Fruit fly (Drosophila melanogaster): Measurements from ENCODE around the gene Jhbp6.

The Jhbp6 gene

dm6 chr3L:22652425-22652824, 17.3 kb upstream of the Jhbp6 start, which contains the start of gene CG33772:
CG33772 (minus strand) TSS chr3L:22652525.
- TF ChIP-seq Abd-B (GFP tag; optimal IDR thresholded peaks at IDR 0.05) (no peak), brk (GFP tag; optimal IDR thresholded peaks at IDR 0.05) (no peak), Vsx2 (GFP tag; optimal IDR thresholded peaks at IDR 0.05; ENCODE audit: partially characterized antibody) (no peak), h (GFP tag; optimal IDR thresholded peaks at IDR 0.05) (no peak), tai (GFP tag; optimal IDR thresholded peaks at IDR 0.05) (no peak), pan (optimal IDR thresholded peaks at IDR 0.05) (no peak), Myc (optimal IDR thresholded peaks at IDR 0.05) (no peak)

- TF ChIP-seq foxo (GFP tag; optimal IDR thresholded peaks at IDR 0.05): peak in 1 of 2 experiments; percentile 8
- peak; percentile 27 for TF ChIP-seq HLH106 (tag; optimal IDR thresholded peaks at IDR 0.05)
- TF ChIP-seq woc (GFP tag; optimal IDR thresholded peaks at IDR 0.05): no peak
- TF ChIP-seq ey (GFP tag; optimal IDR thresholded peaks at IDR 0.05): peak; percentile 44
- TF ChIP-seq GATAd (GFP tag; optimal IDR thresholded peaks at IDR 0.05): no peak
- TF ChIP-seq Mio (GFP tag; optimal IDR thresholded peaks at IDR 0.05): no peak
- peak; percentile 11 for TF ChIP-seq OdsH (GFP tag; optimal IDR thresholded peaks at IDR 0.05)
- TF ChIP-seq CG9705 (GFP tag; optimal IDR thresholded peaks at IDR 0.05): no peak
- peak; percentile 49 for TF ChIP-seq rgr (GFP tag; optimal IDR thresholded peaks at IDR 0.05)
- TF ChIP-seq h (GFP tag; optimal IDR thresholded peaks at IDR 0.05): peak; percentile 46
- TF ChIP-seq Sp1 (GFP tag; optimal IDR thresholded peaks at IDR 0.05): peak; percentile 1
- TF ChIP-seq fru (GFP tag; optimal IDR thresholded peaks at IDR 0.05): peak; percentile 25
Observed at dm6 chr3L:22665110-22665509, 4.6 kb upstream of the Jhbp6 start.

- TF ChIP-seq Hnf4 (GFP tag; optimal IDR thresholded peaks at IDR 0.05) (no peak), brk (GFP tag; optimal IDR thresholded peaks at IDR 0.05) (no peak), usp (GFP tag; optimal IDR thresholded peaks at IDR 0.05) (no peak), Myc (optimal IDR thresholded peaks at IDR 0.05) (no peak), CG32264 (GFP tag; optimal IDR thresholded peaks at IDR 0.05) (no peak), Rel (GFP tag; optimal IDR thresholded peaks at IDR 0.05) (no peak), Rel (tag; optimal IDR thresholded peaks at IDR 0.05) (no peak), foxo (GFP tag; optimal IDR thresholded peaks at IDR 0.05) (no peak), dsf (GFP tag; optimal IDR thresholded peaks at IDR 0.05; ENCODE audit: borderline replicate concordance) (no peak), Hr78 (GFP tag; optimal IDR thresholded peaks at IDR 0.05) (no peak), rgr (GFP tag; optimal IDR thresholded peaks at IDR 0.05) (no peak), fru (GFP tag; optimal IDR thresholded peaks at IDR 0.05) (no peak), Hr83 (GFP tag; optimal IDR thresholded peaks at IDR 0.05; ENCODE audit: poor library complexity, severe bottlenecking) (no peak), HLH106 (tag; optimal IDR thresholded peaks at IDR 0.05) (no peak), dl (GFP tag; optimal IDR thresholded peaks at IDR 0.05; ENCODE audit: insufficient read depth in 1 of 2, partially characterized antibody in 2 of 2) (no peak), lola (GFP tag; optimal IDR thresholded peaks at IDR 0.05) (no peak), sv (GFP tag; optimal IDR thresholded peaks at IDR 0.05) (no peak), pan (optimal IDR thresholded peaks at IDR 0.05) (no peak), h (GFP tag; optimal IDR thresholded peaks at IDR 0.05) (no peak), ey (GFP tag; optimal IDR thresholded peaks at IDR 0.05) (no peak), Dif (GFP tag; optimal IDR thresholded peaks at IDR 0.05; ENCODE audit: partially characterized antibody) (no peak)
Observed at dm6 chr3L:22670174-22670573, 418 bp downstream of the Jhbp6 start.

dm6 chr3L:22671699-22672276, 2.0 kb downstream of the Jhbp6 start:
- TF ChIP-seq dl (GFP tag; optimal IDR thresholded peaks at IDR 0.05; ENCODE audit: insufficient read depth in 1 of 2, partially characterized antibody in 2 of 2) (no peak), N (GFP tag; optimal IDR thresholded peaks at IDR 0.05) (no peak), jim (GFP tag; optimal IDR thresholded peaks at IDR 0.05) (no peak), Jra (GFP tag; optimal IDR thresholded peaks at IDR 0.05) (no peak), Vsx2 (GFP tag; optimal IDR thresholded peaks at IDR 0.05; ENCODE audit: partially characterized antibody) (no peak)

dm6 chr3L:22680932-22681331, 11.2 kb downstream of the Jhbp6 start:
- TF ChIP-seq Jra (GFP tag; optimal IDR thresholded peaks at IDR 0.05) (no peak), GATAd (GFP tag; optimal IDR thresholded peaks at IDR 0.05) (no peak), jim (GFP tag; optimal IDR thresholded peaks at IDR 0.05) (no peak), Hr78 (GFP tag; optimal IDR thresholded peaks at IDR 0.05) (no peak), Hr83 (GFP tag; optimal IDR thresholded peaks at IDR 0.05; ENCODE audit: poor library complexity, severe bottlenecking) (no peak), brk (GFP tag; optimal IDR thresholded peaks at IDR 0.05) (no peak), Abd-B (GFP tag; optimal IDR thresholded peaks at IDR 0.05) (no peak), woc (GFP tag; optimal IDR thresholded peaks at IDR 0.05) (no peak)
